Worm (Caenorhabditis elegans) whole organism, L3 larva: ENCODE data around the gene tmem-145.

Experiments
- ceh-16 ChIP-seq: sonication (generic microtip); optimal IDR thresholded peaks from 2 replicates; lab custom pipeline; 2017; ENCODE audit warnings: missing biosample characterization, missing genetic modification characterization
- ceh-9 ChIP-seq: sonication (generic microtip); optimal IDR thresholded peaks from 2 replicates; lab custom pipeline; 2018; ENCODE audit warnings: missing biosample characterization, missing genetic modification characterization
- hmg-11 ChIP-seq: sonication (generic microtip); optimal IDR thresholded peaks from 2 replicates; lab custom pipeline; 2016; ENCODE audit warnings: missing genetic modification characterization, missing compliant biosample characterization
- jun-1 ChIP-seq: fragments of 150-350 bp; optimal IDR thresholded peaks from 2 replicates; lab custom pipeline; 2014; ENCODE audit warnings: missing biosample characterization, missing genetic modification reagents, missing genetic modification characterization
- nhr-12 ChIP-seq: fragments of 150-350 bp; optimal IDR thresholded peaks from 2 replicates; lab custom pipeline; 2014; ENCODE audit warnings: missing biosample characterization, missing genetic modification characterization
- nhr-23 ChIP-seq: fragments of 150-350 bp; optimal IDR thresholded peaks from 2 replicates; lab custom pipeline; 2014; ENCODE audit warnings: missing biosample characterization, missing genetic modification reagents, missing genetic modification characterization
- nhr-25 ChIP-seq: sonication (generic microtip); optimal IDR thresholded peaks from 2 replicates; lab custom pipeline; 2017; ENCODE audit warnings: missing biosample characterization, missing genetic modification characterization
- nhr-28 ChIP-seq: fragments of 150-350 bp; optimal IDR thresholded peaks from 2 replicates; lab custom pipeline; 2014; ENCODE audit warnings: missing biosample characterization, missing genetic modification characterization
- nhr-77 ChIP-seq: fragments of 150-350 bp; optimal IDR thresholded peaks from 2 replicates; lab custom pipeline; 2014; ENCODE audit warnings: missing biosample characterization, missing genetic modification characterization
- tbx-2 ChIP-seq: sonication (generic microtip); optimal IDR thresholded peaks from 2 replicates; lab custom pipeline; 2016; ENCODE audit warnings: mild to moderate bottlenecking, missing genetic modification characterization, missing compliant biosample characterization
- unc-39 ChIP-seq: sonication (generic microtip); optimal IDR thresholded peaks from 4 replicates; lab custom pipeline; 2017; ENCODE audit warnings: missing biosample characterization, missing genetic modification characterization

DNA sequence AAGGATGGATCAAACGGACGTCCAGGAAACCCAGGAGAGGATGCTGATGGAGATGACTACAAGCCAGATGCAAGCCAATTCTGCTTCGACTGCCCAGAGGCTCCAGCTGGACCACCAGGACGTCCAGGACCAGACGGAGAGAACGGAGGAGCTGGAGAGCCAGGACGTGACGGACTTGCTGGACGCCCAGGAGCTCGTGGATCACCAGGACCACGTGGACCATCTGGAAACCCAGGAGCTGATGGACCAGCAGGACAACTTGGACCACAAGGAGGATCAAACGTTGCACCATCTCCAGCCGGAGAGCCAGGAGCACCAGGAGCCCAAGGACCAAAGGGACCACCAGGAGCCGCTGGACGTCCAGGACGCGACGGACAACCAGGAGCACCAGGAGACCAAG lies 31.8 kb upstream of the tmem-145 start:
- no peak for TF ChIP-seq ceh-16
- no peak for TF ChIP-seq tbx-2
- TF ChIP-seq nhr-25 (tag; lab: Kevin White, UChicago) = no peak
- TF ChIP-seq nhr-12 (tag; lab: Kevin White, UChicago) = no peak
- no peak for TF ChIP-seq unc-39 (tag; lab: Kevin White, UChicago)
- no peak for TF ChIP-seq nhr-28 (tag; lab: Kevin White, UChicago)
- no peak for TF ChIP-seq nhr-23 (tag; lab: Kevin White, UChicago)
- TF ChIP-seq ceh-9 (tag; lab: Kevin White, UChicago) = no peak
- no peak for TF ChIP-seq nhr-77 (tag; lab: Kevin White, UChicago)
- no peak for TF ChIP-seq hmg-11 (tag; lab: Kevin White, UChicago)
- no peak for TF ChIP-seq jun-1 (tag; lab: Kevin White, UChicago)
